Worm (Caenorhabditis elegans): ENCODE measurements around the gene F46E10.3.

F46E10.3 gene

ce11 chrV:6549148-6549547 lies 31.1 kb downstream of the F46E10.3 start, which contains the start of gene K04A8.20:
Gene K04A8.20 (plus strand): TSS chrV:6549448.
- peak; percentile 2 for TF ChIP-seq dve-1 (tag; optimal IDR thresholded peaks at IDR 0.05; ENCODE audit: insufficient read depth)
- TF ChIP-seq daf-12 (tag; optimal IDR thresholded peaks at IDR 0.05): no peak

DNA sequence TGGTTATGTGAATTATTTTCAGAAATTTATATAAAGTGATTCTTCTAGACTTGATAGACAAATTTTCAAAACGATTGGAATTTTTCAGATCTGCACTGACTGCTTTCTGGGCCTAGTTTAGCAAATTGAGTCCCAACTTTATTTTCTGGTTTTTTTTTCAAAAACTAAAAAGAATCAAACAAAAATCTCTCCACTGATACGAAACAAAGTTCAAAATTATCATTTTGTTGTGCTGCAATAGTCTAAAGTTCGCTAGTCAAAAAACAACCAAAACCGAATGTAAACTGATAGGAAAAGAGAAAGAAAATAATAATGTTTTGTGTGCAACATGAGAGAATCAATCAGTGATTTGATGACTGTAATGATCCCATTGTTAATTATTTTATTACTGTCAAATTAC lies 31.8 kb downstream of the F46E10.3 start, which contains the start of gene lipl-4:
Gene lipl-4 (plus strand): TSS at position 301 of the 400 bp plus-strand sequence.
- TF ChIP-seq nhr-42 (GFP tag; IDR thresholded peaks at IDR 0.05) (no peak), mdt-29 (GFP tag; IDR thresholded peaks at IDR 0.05) (no peak), F26F4.8 (GFP tag; conservative IDR thresholded peaks at IDR 0.05) (no peak), Y105C5A.15 (GFP tag; IDR thresholded peaks at IDR 0.05) (no peak), dve-1 (tag; optimal IDR thresholded peaks at IDR 0.05; ENCODE audit: insufficient read depth) (peak; percentile 1), daf-16 (GFP tag; optimal IDR thresholded peaks at IDR 0.05) (no peak), daf-16 (tag; optimal IDR thresholded peaks at IDR 0.05) (peak; percentile 53)

ce11 chrV:6551707-6552390 lies 33.8 kb downstream of the F46E10.3 start, which contains the start of gene twk-10:
Gene twk-10 (plus strand): TSS chrV:6552340.
- TF ChIP-seq zip-2 (tag; optimal IDR thresholded peaks at IDR 0.05): no peak
- TF ChIP-seq ceh-28 (tag; optimal IDR thresholded peaks at IDR 0.05): no peak
- peak; percentile 70; the same call in 1 of the 2 replicates for TF ChIP-seq ceh-44 (GFP tag; IDR thresholded peaks at IDR 0.05)
- no peak for TF ChIP-seq F37D6.2 (tag; optimal IDR thresholded peaks at IDR 0.05)
- no peak for TF ChIP-seq Y75B8A.6 (GFP tag; IDR thresholded peaks at IDR 0.05)
- TF ChIP-seq hlh-11 (tag; optimal IDR thresholded peaks at IDR 0.05): no peak
- 0 out of 2 replicates have a peak, but pooled peaks have one; percentile 63 for TF ChIP-seq daf-19 (GFP tag; conservative IDR thresholded peaks at IDR 0.05)
- TF ChIP-seq lim-7 (GFP tag; IDR thresholded peaks at IDR 0.05): peak; percentile 86
- TF ChIP-seq lin-39 (tag; optimal IDR thresholded peaks at IDR 0.05): no peak
- TF ChIP-seq mes-2 (tag; optimal IDR thresholded peaks at IDR 0.05; ENCODE audit: poor library complexity, severe bottlenecking): no peak
- no peak for TF ChIP-seq sdz-12 (GFP tag; optimal IDR thresholded peaks at IDR 0.05)
- no peak for TF ChIP-seq gei-8 (GFP tag; optimal IDR thresholded peaks at IDR 0.05)
- TF ChIP-seq nhr-76 (tag; optimal IDR thresholded peaks at IDR 0.05): no peak
- TF ChIP-seq F44E2.7 (GFP tag; IDR thresholded peaks at IDR 0.05): 0 out of 2 replicates have a peak, but pooled peaks have one; percentile 62
- no peak for TF ChIP-seq F49E8.2 (tag; optimal IDR thresholded peaks at IDR 0.05; ENCODE audit: borderline replicate concordance)
- TF ChIP-seq lsy-2 (tag; optimal IDR thresholded peaks at IDR 0.05): no peak
- TF ChIP-seq snpc-4 (tag; optimal IDR thresholded peaks at IDR 0.05): no peak
- TF ChIP-seq fos-1 (tag; optimal IDR thresholded peaks at IDR 0.05): no peak
- no peak for TF ChIP-seq set-16 (GFP tag; IDR thresholded peaks at IDR 0.05)
- TF ChIP-seq arid-1 (GFP tag; conservative IDR thresholded peaks at IDR 0.05): peak; percentile 64; the same call in 1 of the 2 replicates
- peak; percentile 30 for TF ChIP-seq nhr-77 (tag; optimal IDR thresholded peaks at IDR 0.05)
- no peak for TF ChIP-seq jun-1 (tag; optimal IDR thresholded peaks at IDR 0.05)
- no peak for TF ChIP-seq zip-11 (GFP tag; IDR thresholded peaks at IDR 0.05)
- TF ChIP-seq unc-39 (tag; optimal IDR thresholded peaks at IDR 0.05): no peak
- no peak for TF ChIP-seq php-3 (GFP tag; IDR thresholded peaks at IDR 0.05)
- no peak for TF ChIP-seq ama-1 (optimal IDR thresholded peaks at IDR 0.05)
- TF ChIP-seq lin-38 (GFP tag; IDR thresholded peaks at IDR 0.05): no peak
- peak; percentile 52; the same call in 1 of the 2 replicates for TF ChIP-seq T26A8.4 (GFP tag; IDR thresholded peaks at IDR 0.05)
- 0 out of 2 replicates have a peak, but pooled peaks have one; percentile 70 for TF ChIP-seq dmd-9 (GFP tag; IDR thresholded peaks at IDR 0.05)
- no peak for TF ChIP-seq nhr-42 (GFP tag; IDR thresholded peaks at IDR 0.05)
- peak; percentile 41; the same call in 1 of the 2 replicates for TF ChIP-seq hmg-1.1 (GFP tag; IDR thresholded peaks at IDR 0.05)
- TF ChIP-seq zfp-3 (GFP tag; conservative IDR thresholded peaks at IDR 0.05): no peak
- no peak for TF ChIP-seq nhr-6 (tag; optimal IDR thresholded peaks at IDR 0.05)
- no peak for TF ChIP-seq Y5F2A.4 (GFP tag; optimal IDR thresholded peaks at IDR 0.05)
- TF ChIP-seq egl-27 (tag; optimal IDR thresholded peaks at IDR 0.05): no peak
- TF ChIP-seq nhr-102 (tag; optimal IDR thresholded peaks at IDR 0.05): no peak
- TF ChIP-seq nhr-111 (GFP tag; optimal IDR thresholded peaks at IDR 0.05): peak; percentile 21
- TF ChIP-seq nhr-237 (tag; optimal IDR thresholded peaks at IDR 0.05): no peak
- TF ChIP-seq dve-1 (tag; optimal IDR thresholded peaks at IDR 0.05; ENCODE audit: insufficient read depth): peak; percentile 63
- no peak for TF ChIP-seq lir-3 (tag; optimal IDR thresholded peaks at IDR 0.05)
